Worm (Caenorhabditis elegans): ENCODE data around the gene Y43B11AR.3.

Gene Y43B11AR.3

ce11 chrIV:7083382-7083784 is at the start of gene Y43B11AR.3:
Gene Y43B11AR.3 (minus strand): TSS chrIV:7083716.
- TF ChIP-seq gmeb-2 (tag; optimal IDR thresholded peaks at IDR 0.05) (no peak), ztf-16 (tag; optimal IDR thresholded peaks at IDR 0.05) (no peak), eyg-1 (tag; optimal IDR thresholded peaks at IDR 0.05) (no peak), sdc-2 (tag; optimal IDR thresholded peaks at IDR 0.05) (no peak), ama-1 (optimal IDR thresholded peaks at IDR 0.05) (peak; percentile 44), K09A11.1 (tag; optimal IDR thresholded peaks at IDR 0.05; ENCODE audit: insufficient read depth) (no peak), hlh-13 (GFP tag; optimal IDR thresholded peaks at IDR 0.05) (no peak)

- TF ChIP-seq rnt-1 (tag; optimal IDR thresholded peaks at IDR 0.05) (no peak), unc-42 (tag; optimal IDR thresholded peaks at IDR 0.05) (peak; percentile 71), ceh-48 (tag; optimal IDR thresholded peaks at IDR 0.05) (peak; percentile 61), sdc-2 (tag; optimal IDR thresholded peaks at IDR 0.05) (no peak), ceh-22 (tag; optimal IDR thresholded peaks at IDR 0.05) (no peak), K02D7.2 (tag; optimal IDR thresholded peaks at IDR 0.05) (no peak)
Measured at ce11 chrIV:7133140-7133539, 49.6 kb upstream of the Y43B11AR.3 start, which contains the start of gene cyn-12. Gene cyn-12 (minus strand): TSS chrIV:7133217.

ce11 chrIV:7131780-7132179 is 48.3 kb upstream of the Y43B11AR.3 start, which contains the start of gene grsp-3:
Gene grsp-3 (minus strand): TSS chrIV:7131928.
- TF ChIP-seq ceh-18 (tag; optimal IDR thresholded peaks at IDR 0.05) (no peak), ceh-14 (tag; optimal IDR thresholded peaks at IDR 0.05) (no peak), sox-2 (GFP tag; IDR thresholded peaks at IDR 0.05) (no peak), fkh-10 (GFP tag; optimal IDR thresholded peaks at IDR 0.05) (no peak), mec-3 (tag; optimal IDR thresholded peaks at IDR 0.05; ENCODE audit: borderline replicate concordance) (no peak), pha-2 (tag; optimal IDR thresholded peaks at IDR 0.05) (no peak), hlh-13 (GFP tag; optimal IDR thresholded peaks at IDR 0.05) (no peak), odd-2 (tag; optimal IDR thresholded peaks at IDR 0.05) (no peak), sox-4 (tag; optimal IDR thresholded peaks at IDR 0.05) (no peak), nhr-232 (tag; optimal IDR thresholded peaks at IDR 0.05) (no peak), nhr-11 (tag; optimal IDR thresholded peaks at IDR 0.05) (no peak)

- TF ChIP-seq unc-3 (GFP tag; conservative IDR thresholded peaks at IDR 0.05) (no peak), unc-3 (tag; optimal IDR thresholded peaks at IDR 0.05) (no peak), hlh-30 (tag; optimal IDR thresholded peaks at IDR 0.05; ENCODE audit: insufficient read depth) (no peak), hlh-6 (tag; optimal IDR thresholded peaks at IDR 0.05) (no peak), eyg-1 (tag; optimal IDR thresholded peaks at IDR 0.05) (no peak), pros-1 (tag; optimal IDR thresholded peaks at IDR 0.05) (no peak), tbx-2 (tag; optimal IDR thresholded peaks at IDR 0.05) (no peak), pax-1 (tag; optimal IDR thresholded peaks at IDR 0.05) (no peak), ceh-18 (tag; optimal IDR thresholded peaks at IDR 0.05) (no peak), hlh-13 (GFP tag; optimal IDR thresholded peaks at IDR 0.05) (no peak), K09A11.1 (tag; optimal IDR thresholded peaks at IDR 0.05; ENCODE audit: insufficient read depth) (no peak)
Measured at ce11 chrIV:7121313-7122055, 38.0 kb upstream of the Y43B11AR.3 start, which contains the start of the genes C34D4.10 and str-48. Gene C34D4.10 (minus strand): TSS chrIV:7121413. Gene str-48 (plus strand): TSS chrIV:7122005.

- TF ChIP-seq fax-1 (tag; optimal IDR thresholded peaks at IDR 0.05) (no peak), eyg-1 (tag; optimal IDR thresholded peaks at IDR 0.05) (no peak), ceh-9 (tag; optimal IDR thresholded peaks at IDR 0.05) (no peak), C08G9.2 (tag; optimal IDR thresholded peaks at IDR 0.05) (no peak), mec-3 (tag; optimal IDR thresholded peaks at IDR 0.05; ENCODE audit: borderline replicate concordance) (no peak), ceh-22 (tag; optimal IDR thresholded peaks at IDR 0.05) (no peak), T23F11.4 (GFP tag; optimal IDR thresholded peaks at IDR 0.05) (no peak), K09A11.1 (tag; optimal IDR thresholded peaks at IDR 0.05; ENCODE audit: insufficient read depth) (no peak), elt-2 (tag; optimal IDR thresholded peaks at IDR 0.05) (no peak), ceh-34 (tag; optimal IDR thresholded peaks at IDR 0.05) (no peak), pqm-1 (tag; optimal IDR thresholded peaks at IDR 0.05) (no peak), npax-4 (tag; optimal IDR thresholded peaks at IDR 0.05) (no peak), pax-1 (tag; optimal IDR thresholded peaks at IDR 0.05) (no peak)
Measured at ce11 chrIV:7114599-7114998, 31.1 kb upstream of the Y43B11AR.3 start, which contains the start of gene nas-8. Gene nas-8 (plus strand): TSS chrIV:7114899.
